Worm (Caenorhabditis elegans): ENCODE measurements around the gene F37C4.5.
A peak's percentile ranks its signal among the peaks of the same experiment; 100 is the strongest.

F37C4.5 gene

ce11 chrIV:3862948-3863347 is 10.7 kb downstream of the F37C4.5 start:
- no peak for TF ChIP-seq fkh-10 (GFP tag; optimal IDR thresholded peaks at IDR 0.05)
- TF ChIP-seq ceh-28 (tag; optimal IDR thresholded peaks at IDR 0.05) = no peak
- no peak for TF ChIP-seq ztf-11 (tag; optimal IDR thresholded peaks at IDR 0.05)
- TF ChIP-seq aly-2 (tag; optimal IDR thresholded peaks at IDR 0.05) = no peak
- TF ChIP-seq snpc-4 (tag; optimal IDR thresholded peaks at IDR 0.05) = no peak

- no peak for TF ChIP-seq lin-39 (tag; optimal IDR thresholded peaks at IDR 0.05)
- no peak for TF ChIP-seq pqm-1 (tag; optimal IDR thresholded peaks at IDR 0.05)
- TF ChIP-seq ztf-11 (tag; optimal IDR thresholded peaks at IDR 0.05) = no peak
- no peak for TF ChIP-seq elt-1 (tag; optimal IDR thresholded peaks at IDR 0.05)
- no peak for TF ChIP-seq fkh-10 (GFP tag; optimal IDR thresholded peaks at IDR 0.05)
- no peak for TF ChIP-seq elt-2 (tag; optimal IDR thresholded peaks at IDR 0.05)
- no peak for TF ChIP-seq nfya-1 (tag; optimal IDR thresholded peaks at IDR 0.05; ENCODE audit: insufficient read depth)
- TF ChIP-seq pha-4 (tag; optimal IDR thresholded peaks at IDR 0.05) = no peak
- no peak for TF ChIP-seq ceh-28 (tag; optimal IDR thresholded peaks at IDR 0.05)
- TF ChIP-seq hmg-11 (tag; optimal IDR thresholded peaks at IDR 0.05) = no peak
- TF ChIP-seq nhr-76 (tag; optimal IDR thresholded peaks at IDR 0.05) = no peak
- no peak for TF ChIP-seq egl-27 (tag; optimal IDR thresholded peaks at IDR 0.05)
- no peak for TF ChIP-seq ztf-4 (tag; optimal IDR thresholded peaks at IDR 0.05)
- no peak for TF ChIP-seq aly-2 (tag; optimal IDR thresholded peaks at IDR 0.05)
- no peak for TF ChIP-seq nhr-43 (tag; optimal IDR thresholded peaks at IDR 0.05; ENCODE audit: poor library complexity, severe bottlenecking)
- no peak for TF ChIP-seq unc-62 (GFP tag; optimal IDR thresholded peaks at IDR 0.05)
Measured at ce11 chrIV:3860419-3860818, 13.2 kb downstream of the F37C4.5 start.

- TF ChIP-seq pqm-1 (tag; optimal IDR thresholded peaks at IDR 0.05) (no peak), lsy-12 (tag; optimal IDR thresholded peaks at IDR 0.05) (no peak), nhr-77 (tag; optimal IDR thresholded peaks at IDR 0.05) (no peak), lin-39 (tag; optimal IDR thresholded peaks at IDR 0.05) (no peak), ceh-9 (tag; optimal IDR thresholded peaks at IDR 0.05) (no peak), nhr-237 (tag; optimal IDR thresholded peaks at IDR 0.05) (no peak), nhr-23 (tag; optimal IDR thresholded peaks at IDR 0.05) (no peak), fkh-10 (GFP tag; optimal IDR thresholded peaks at IDR 0.05) (no peak), unc-62 (GFP tag; optimal IDR thresholded peaks at IDR 0.05) (no peak), nhr-25 (tag; optimal IDR thresholded peaks at IDR 0.05) (no peak), elt-3 (tag; optimal IDR thresholded peaks at IDR 0.05) (no peak), skn-1 (tag; optimal IDR thresholded peaks at IDR 0.05) (no peak), aly-2 (tag; optimal IDR thresholded peaks at IDR 0.05) (no peak), tbx-2 (tag; optimal IDR thresholded peaks at IDR 0.05) (no peak), zag-1 (tag; optimal IDR thresholded peaks at IDR 0.05) (no peak), lin-15B (tag; optimal IDR thresholded peaks at IDR 0.05) (no peak), nhr-11 (tag; optimal IDR thresholded peaks at IDR 0.05) (no peak), nhr-28 (tag; optimal IDR thresholded peaks at IDR 0.05) (no peak)
Measured at ce11 chrIV:3859552-3859951, 14.1 kb downstream of the F37C4.5 start.

- TF ChIP-seq lin-39 (tag; optimal IDR thresholded peaks at IDR 0.05) (peak; percentile 7), pha-4 (tag; optimal IDR thresholded peaks at IDR 0.05) (no peak), nhr-11 (tag; optimal IDR thresholded peaks at IDR 0.05) (no peak), ceh-82 (tag; optimal IDR thresholded peaks at IDR 0.05) (no peak)
Measured at ce11 chrIV:3857999-3858552, 15.5 kb downstream of the F37C4.5 start.

- TF ChIP-seq aly-2 (tag; optimal IDR thresholded peaks at IDR 0.05) (no peak), nfya-1 (tag; optimal IDR thresholded peaks at IDR 0.05; ENCODE audit: insufficient read depth) (peak; percentile 65), lin-39 (tag; optimal IDR thresholded peaks at IDR 0.05) (peak; percentile 21), fkh-10 (GFP tag; optimal IDR thresholded peaks at IDR 0.05) (no peak), nhr-76 (tag; optimal IDR thresholded peaks at IDR 0.05) (no peak), nhr-23 (tag; optimal IDR thresholded peaks at IDR 0.05) (no peak), sea-2 (GFP tag; optimal IDR thresholded peaks at IDR 0.05) (no peak)
Measured at ce11 chrIV:3856190-3856589, 17.4 kb downstream of the F37C4.5 start.

- TF ChIP-seq lin-15B (tag; optimal IDR thresholded peaks at IDR 0.05) (no peak), lsy-12 (tag; optimal IDR thresholded peaks at IDR 0.05) (no peak), pha-4 (tag; optimal IDR thresholded peaks at IDR 0.05) (no peak), elt-3 (tag; optimal IDR thresholded peaks at IDR 0.05) (no peak), nfya-1 (tag; optimal IDR thresholded peaks at IDR 0.05; ENCODE audit: insufficient read depth) (no peak), skn-1 (tag; optimal IDR thresholded peaks at IDR 0.05) (no peak), ceh-9 (tag; optimal IDR thresholded peaks at IDR 0.05) (no peak), egl-5 (tag; optimal IDR thresholded peaks at IDR 0.05) (no peak), zag-1 (tag; optimal IDR thresholded peaks at IDR 0.05) (no peak), snpc-4 (tag; optimal IDR thresholded peaks at IDR 0.05) (no peak), nhr-76 (tag; optimal IDR thresholded peaks at IDR 0.05) (no peak), R02D3.7 (tag; optimal IDR thresholded peaks at IDR 0.05) (no peak), nhr-25 (tag; optimal IDR thresholded peaks at IDR 0.05) (no peak), eor-1 (tag; optimal IDR thresholded peaks at IDR 0.05) (no peak), tbx-2 (tag; optimal IDR thresholded peaks at IDR 0.05) (no peak), nhr-28 (tag; optimal IDR thresholded peaks at IDR 0.05) (no peak), mml-1 (tag; optimal IDR thresholded peaks at IDR 0.05) (no peak), ceh-16 (tag; optimal IDR thresholded peaks at IDR 0.05) (no peak), sea-2 (GFP tag; optimal IDR thresholded peaks at IDR 0.05) (no peak)
Measured at ce11 chrIV:3855543-3855942, 18.1 kb downstream of the F37C4.5 start, which contains the start of gene zag-1. Gene zag-1 (plus strand): TSS chrIV:3855843.

Data from whole organism, L3 larva.